Worm (Caenorhabditis elegans) whole organism, L2 larva: ENCODE data around the gene F28E10.4.

Source experiments
- C34F6.9 ChIP-seq: fragments of 150-350 bp; optimal IDR thresholded peaks from 2 replicates; lab custom pipeline; 2014; ENCODE audit warnings: missing biosample characterization, missing genetic modification characterization
- R02D3.7 ChIP-seq: fragments of 150-350 bp; optimal IDR thresholded peaks from 2 replicates; lab custom pipeline; 2014; ENCODE audit warnings: missing biosample characterization, missing genetic modification characterization
- ZK546.5 ChIP-seq: sonication (generic microtip); optimal IDR thresholded peaks from 2 replicates; lab custom pipeline; 2017; ENCODE audit warnings: missing biosample characterization, missing genetic modification characterization
- alr-1 ChIP-seq: fragments of 150-350 bp; optimal IDR thresholded peaks from 2 replicates; lab custom pipeline; 2014; ENCODE audit warnings: missing biosample characterization, missing genetic modification characterization
- aly-2 ChIP-seq: fragments of 150-350 bp; optimal IDR thresholded peaks from 2 replicates; lab custom pipeline; 2014; ENCODE audit warnings: missing biosample characterization, missing genetic modification characterization
- blmp-1 ChIP-seq: sonication (generic microtip); optimal IDR thresholded peaks from 2 replicates; lab custom pipeline; 2017; ENCODE audit warnings: missing genetic modification characterization, mild to moderate bottlenecking, missing compliant biosample characterization, antibody characterized with exemption, moderate library complexity; ENCODE audit not compliant: insufficient read depth
- ceh-16 ChIP-seq: fragments of 150-350 bp; optimal IDR thresholded peaks from 2 replicates; lab custom pipeline; 2014; ENCODE audit warnings: missing biosample characterization, missing genetic modification characterization
- ceh-82 ChIP-seq: fragments of 150-350 bp; optimal IDR thresholded peaks from 2 replicates; lab custom pipeline; 2014; ENCODE audit warnings: missing biosample characterization, missing genetic modification characterization
- crh-2 ChIP-seq: sonication (generic microtip); optimal IDR thresholded peaks from 2 replicates; lab custom pipeline; 2017; ENCODE audit warnings: missing biosample characterization, missing genetic modification characterization
- elt-3 ChIP-seq: sonication (generic microtip); optimal IDR thresholded peaks from 2 replicates; lab custom pipeline; 2017; ENCODE audit warnings: missing biosample characterization, missing genetic modification characterization
- fos-1 ChIP-seq: fragments of 150-350 bp; optimal IDR thresholded peaks from 2 replicates; lab custom pipeline; 2014; ENCODE audit warnings: missing biosample characterization, missing genetic modification characterization
- lin-11 ChIP-seq: fragments of 150-350 bp; sonication (generic microtip); optimal IDR thresholded peaks from 2 replicates; lab custom pipeline; 2014; ENCODE audit warnings: missing biosample characterization, missing genetic modification characterization, inconsistent platforms, mixed read lengths
- lin-13 ChIP-seq: fragments of 150-350 bp; optimal IDR thresholded peaks from 2 replicates; lab custom pipeline; 2014; ENCODE audit warnings: missing biosample characterization, missing genetic modification reagents, missing genetic modification characterization
- lin-39 ChIP-seq: fragments of 150-350 bp; optimal IDR thresholded peaks from 2 replicates; lab custom pipeline; 2014; ENCODE audit warnings: missing biosample characterization, missing genetic modification reagents, missing genetic modification characterization
- lsy-2 ChIP-seq, 2 experiments: fragments of 150-350 bp in 1 of 2; sonication (generic microtip) in 1 of 2; optimal IDR thresholded peaks; 2 replicates each; lab custom pipeline; 2014 to 2017; ENCODE audit warnings: missing biosample characterization in 2 of 2, missing genetic modification characterization in 2 of 2
- mdl-1 ChIP-seq, 2 experiments: fragments of 150-350 bp in 1 of 2; sonication (generic microtip) in 1 of 2; optimal IDR thresholded peaks; 2 replicates each; lab custom pipeline; 2017; ENCODE audit warnings: missing biosample characterization in 2 of 2, missing genetic modification characterization in 2 of 2
- nhr-10 ChIP-seq: sonication (generic microtip); optimal IDR thresholded peaks from 2 replicates; lab custom pipeline; 2017; ENCODE audit warnings: missing biosample characterization, missing genetic modification characterization
- nhr-11 ChIP-seq: fragments of 150-350 bp; optimal IDR thresholded peaks from 2 replicates; lab custom pipeline; 2014; ENCODE audit warnings: missing biosample characterization, missing genetic modification characterization
- nhr-12 ChIP-seq: fragments of 150-350 bp; optimal IDR thresholded peaks from 2 replicates; lab custom pipeline; 2014; ENCODE audit warnings: missing biosample characterization, missing genetic modification characterization
- nhr-129 ChIP-seq: fragments of 150-350 bp; optimal IDR thresholded peaks from 2 replicates; lab custom pipeline; 2014; ENCODE audit warnings: missing biosample characterization, missing genetic modification characterization
- nhr-21 ChIP-seq: fragments of 150-350 bp; optimal IDR thresholded peaks from 2 replicates; lab custom pipeline; 2014; ENCODE audit warnings: missing biosample characterization, missing genetic modification characterization
- nhr-237 ChIP-seq: fragments of 150-350 bp; optimal IDR thresholded peaks from 2 replicates; lab custom pipeline; 2014; ENCODE audit warnings: missing biosample characterization, missing genetic modification characterization
- nhr-25 ChIP-seq: fragments of 150-350 bp; sonication (generic microtip); optimal IDR thresholded peaks from 3 replicates; lab custom pipeline; 2014; ENCODE audit warnings: missing biosample characterization, missing genetic modification characterization
- nhr-6 ChIP-seq: fragments of 150-350 bp; optimal IDR thresholded peaks from 2 replicates; lab custom pipeline; 2014; ENCODE audit warnings: missing biosample characterization, missing genetic modification characterization
- nhr-77 ChIP-seq: fragments of 150-350 bp; optimal IDR thresholded peaks from 2 replicates; lab custom pipeline; 2014; ENCODE audit warnings: missing biosample characterization, missing genetic modification characterization
- sem-4 ChIP-seq: fragments of 150-350 bp; optimal IDR thresholded peaks from 2 replicates; lab custom pipeline; 2014; ENCODE audit warnings: missing biosample characterization, missing genetic modification reagents, missing genetic modification characterization
- skn-1 ChIP-seq: sonication (generic microtip); optimal IDR thresholded peaks from 2 replicates; lab custom pipeline; 2017; ENCODE audit warnings: missing biosample characterization, missing genetic modification characterization
- sma-3 ChIP-seq: sonication (generic microtip); optimal IDR thresholded peaks from 2 replicates; lab custom pipeline; 2016; ENCODE audit warnings: missing genetic modification reagents, missing genetic modification characterization, missing compliant biosample characterization
- sma-9 ChIP-seq, 2 experiments: fragments of 150-350 bp in 1 of 2; sonication (generic microtip) in 1 of 2; optimal IDR thresholded peaks; 2 replicates each; lab custom pipeline; 2014 to 2016; ENCODE audit warnings: missing genetic modification characterization in 2 of 2, mild to moderate bottlenecking in 1 of 2, missing biosample characterization in 1 of 2, missing compliant biosample characterization in 1 of 2, missing genetic modification reagents in 1 of 2, moderate library complexity in 1 of 2
- snpc-4 ChIP-seq: fragments of 150-350 bp; optimal IDR thresholded peaks from 2 replicates; lab custom pipeline; 2014; ENCODE audit warnings: missing biosample characterization, missing genetic modification characterization
- unc-55 ChIP-seq: fragments of 150-350 bp; sonication (generic microtip); optimal IDR thresholded peaks from 3 replicates; lab custom pipeline; 2014; ENCODE audit warnings: missing biosample characterization, missing genetic modification reagents, missing genetic modification characterization
- unc-62 ChIP-seq: fragments of 150-350 bp; optimal IDR thresholded peaks from 2 replicates; lab custom pipeline; 2014; ENCODE audit warnings: missing biosample characterization, missing genetic modification reagents, missing genetic modification characterization
- zag-1 ChIP-seq: fragments of 150-350 bp; optimal IDR thresholded peaks from 2 replicates; lab custom pipeline; 2014; ENCODE audit warnings: missing biosample characterization, missing genetic modification characterization
- ztf-1 ChIP-seq: fragments of 200-800 bp; sonication (Bioruptor generic); conservative IDR thresholded peaks from 2 replicates; pipeline ENCODE4 v1.3.6; 2022; ENCODE audit warnings: missing genetic modification characterization, missing compliant biosample characterization
- ztf-11 ChIP-seq: sonication (generic microtip); optimal IDR thresholded peaks from 2 replicates; lab custom pipeline; 2017; ENCODE audit warnings: missing biosample characterization, missing genetic modification characterization

Gene F28E10.4

ce11 chrIV:4557130-4557529 lies 10.1 kb downstream of the F28E10.4 start:
- TF ChIP-seq elt-3 (tag; lab: Kevin White, UChicago) (no peak), ZK546.5 (tag; lab: Kevin White, UChicago) (no peak), ztf-1 (no peak), nhr-6 (no peak), aly-2 (no peak), crh-2 (tag; lab: Kevin White, UChicago) (no peak), mdl-1 (tag; optimal IDR thresholded peaks at IDR 0.05; lab: Kevin White, UChicago) (no peak), alr-1 (tag; lab: Kevin White, UChicago) (no peak), sma-9 (GFP tag; optimal IDR thresholded peaks at IDR 0.05; lab: Kevin White, UChicago) (no peak), sma-9 (tag; optimal IDR thresholded peaks at IDR 0.05; lab: Kevin White, UChicago) (no peak), nhr-21 (tag; lab: Kevin White, UChicago) (no peak), blmp-1 (tag; lab: Kevin White, UChicago) (no peak), ceh-82 (tag; lab: Kevin White, UChicago) (no peak), nhr-10 (tag; lab: Kevin White, UChicago) (no peak), sma-3 (GFP tag; lab: Kevin White, UChicago) (no peak), zag-1 (no peak), nhr-237 (tag; lab: Kevin White, UChicago) (no peak)

DNA sequence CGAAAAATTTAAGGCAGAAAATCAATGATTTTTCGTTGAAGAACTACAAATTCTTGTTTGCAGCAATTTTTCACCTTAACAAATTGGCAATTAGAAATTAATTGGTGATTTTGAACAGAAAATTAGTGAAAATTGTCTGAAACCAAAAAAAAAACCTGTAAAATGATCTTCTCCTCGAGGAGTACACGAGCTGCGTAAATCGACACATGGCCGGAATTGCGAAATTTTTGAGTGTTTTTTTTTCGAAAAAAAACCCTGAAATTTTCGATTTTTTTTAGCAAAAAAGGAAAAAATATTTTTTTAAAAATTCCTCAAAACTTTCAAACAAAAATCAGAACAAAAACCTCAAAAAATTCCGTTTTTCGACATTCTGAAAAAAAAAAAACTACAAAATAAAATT lies 15.7 kb downstream of the F28E10.4 start:
- TF ChIP-seq R02D3.7 (tag; lab: Kevin White, UChicago) (no peak), nhr-12 (tag; lab: Kevin White, UChicago) (no peak), lin-11 (tag; lab: Kevin White, UChicago) (no peak), snpc-4 (tag; lab: Kevin White, UChicago) (no peak), fos-1 (no peak), unc-62 (GFP tag; lab: Kevin White, UChicago) (no peak)
- TF ChIP-seq, all 48 proteins: peak for 0

DNA sequence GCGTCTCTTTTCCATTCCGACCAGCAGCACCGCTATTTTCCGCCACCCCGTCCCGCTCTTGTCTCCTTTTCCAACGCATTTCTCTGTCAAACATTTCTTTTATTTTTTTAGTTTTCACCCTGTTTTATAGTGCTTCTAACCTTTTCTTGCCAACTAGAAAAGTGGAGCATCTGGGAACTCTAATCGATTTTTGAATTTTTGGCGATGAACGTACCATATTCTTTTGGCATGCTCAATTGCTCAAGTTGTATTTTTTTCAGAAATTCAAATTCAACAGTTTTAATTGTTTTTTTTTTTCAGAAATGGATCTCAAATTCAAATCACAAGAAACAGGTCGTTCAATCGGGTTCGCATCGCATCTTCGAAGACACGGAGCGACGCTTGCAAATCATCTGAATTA lies 19.0 kb downstream of the F28E10.4 start, which contains the start of gene ZK185.1:
Gene ZK185.1 (plus strand): TSS at position 301 of the 400 bp plus-strand sequence.
- TF ChIP-seq nhr-21 (tag; lab: Kevin White, UChicago): no peak
- no peak for TF ChIP-seq skn-1 (tag; lab: Kevin White, UChicago)
- TF ChIP-seq mdl-1 (tag; optimal IDR thresholded peaks at IDR 0.05; lab: Kevin White, UChicago): no peak
- TF ChIP-seq lin-11 (tag; lab: Kevin White, UChicago): no peak
- no peak for TF ChIP-seq unc-62 (GFP tag; lab: Kevin White, UChicago)
- TF ChIP-seq, all 48 proteins: peak for 0

DNA sequence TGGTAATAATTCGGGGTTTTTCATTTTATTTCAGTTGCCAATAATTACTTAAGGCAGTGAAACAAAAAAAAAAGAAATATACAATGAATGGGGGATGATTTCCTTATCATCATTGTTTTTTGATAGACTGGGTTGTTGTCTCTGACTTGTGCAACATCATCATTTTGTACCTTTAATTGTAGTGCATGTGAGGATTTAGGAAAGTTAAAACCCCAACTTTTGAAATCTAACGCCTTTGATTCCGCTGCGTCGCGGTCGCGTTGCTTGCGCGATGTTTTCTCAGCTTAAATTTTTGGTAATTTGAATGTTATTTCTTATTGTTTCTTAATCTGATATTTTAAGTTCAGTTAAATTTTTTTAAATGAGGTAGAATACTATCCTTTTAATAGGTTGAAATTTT lies 21.4 kb downstream of the F28E10.4 start, which contains the start of gene ZK185.5:
Gene ZK185.5 (minus strand): TSS at position 101 of the 400 bp plus-strand sequence.
- TF ChIP-seq nhr-11 (tag; lab: Kevin White, UChicago) (no peak), ztf-11 (no peak), lsy-2 (tag; optimal IDR thresholded peaks at IDR 0.05; lab: Kevin White, UChicago) (no peak), nhr-6 (no peak), nhr-129 (no peak), sma-9 (GFP tag; optimal IDR thresholded peaks at IDR 0.05; lab: Kevin White, UChicago) (no peak), sma-9 (tag; optimal IDR thresholded peaks at IDR 0.05; lab: Kevin White, UChicago) (no peak), elt-3 (tag; lab: Kevin White, UChicago) (no peak), sem-4 (tag; lab: Kevin White, UChicago) (no peak), nhr-25 (no peak), ceh-16 (tag; lab: Kevin White, UChicago) (no peak), nhr-77 (tag; lab: Kevin White, UChicago) (no peak), C34F6.9 (no peak), lin-13 (GFP tag; lab: Kevin White, UChicago) (no peak), aly-2 (no peak), unc-62 (GFP tag; lab: Kevin White, UChicago) (no peak), unc-55 (no peak), nhr-21 (tag; lab: Kevin White, UChicago) (no peak), lin-39 (tag; lab: Kevin White, UChicago) (no peak)

DNA sequence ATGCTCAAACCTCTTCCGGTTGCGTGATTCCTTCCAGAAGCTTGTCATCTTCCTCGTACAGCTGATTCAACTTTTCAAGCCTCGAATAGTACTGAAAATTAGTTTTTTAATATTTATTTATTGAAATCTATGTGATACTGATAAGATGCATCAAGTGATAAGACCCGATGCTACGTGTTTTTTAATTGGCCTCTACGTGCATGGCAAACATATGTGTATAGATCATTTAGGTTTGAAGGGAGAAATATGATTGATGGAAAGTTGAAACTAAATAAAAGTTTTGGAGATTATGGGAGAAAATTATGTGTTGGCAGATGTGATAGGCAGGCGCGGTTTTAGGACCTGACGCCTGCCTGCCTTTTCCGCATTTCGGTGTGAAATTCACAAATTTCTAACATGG lies 23.0 kb downstream of the F28E10.4 start:
- TF ChIP-seq C34F6.9 (no peak), fos-1 (peak; percentile 45), crh-2 (tag; lab: Kevin White, UChicago) (peak; percentile 56)
